Worm (Caenorhabditis elegans) whole organism, young adult: Measurements from ENCODE around the gene F35C11.5.

Experiments
- B0336.3 ChIP-seq: fragments of 200-800 bp; sonication (Bioruptor generic); IDR thresholded peaks from 2 replicates; pipeline ENCODE4 v1.3.6; 2022; ENCODE audit warnings: missing genetic modification characterization, missing compliant biosample characterization
- D2030.7 ChIP-seq: fragments of 200-800 bp; sonication (Bioruptor generic); IDR thresholded peaks from 2 replicates; pipeline ENCODE4 v1.3.6; 2022; ENCODE audit warnings: missing genetic modification reagents, missing genetic modification characterization, missing compliant biosample characterization
- F33H1.4 ChIP-seq: fragments of 200-800 bp; sonication (Bioruptor generic); IDR thresholded peaks from 2 replicates; pipeline ENCODE4 v1.3.6; 2022; ENCODE audit warnings: missing genetic modification reagents, missing genetic modification characterization, missing compliant biosample characterization
- T07F8.4 ChIP-seq: sonication (generic microtip); optimal IDR thresholded peaks from 2 replicates; lab custom pipeline; 2016; ENCODE audit warnings: mild to moderate bottlenecking, missing genetic modification characterization, moderate library complexity, missing compliant biosample characterization
- T26A5.8 ChIP-seq: sonication (generic microtip); optimal IDR thresholded peaks from 2 replicates; lab custom pipeline; 2016; ENCODE audit warnings: missing genetic modification characterization, missing compliant biosample characterization
- Y53G8AR.9 ChIP-seq: fragments of 200-800 bp; sonication (Bioruptor generic); conservative IDR thresholded peaks from 2 replicates; pipeline ENCODE4 v1.3.6; 2022; ENCODE audit warnings: missing genetic modification reagents, missing genetic modification characterization, missing compliant biosample characterization
- Y56A3A.18 ChIP-seq: fragments of 200-800 bp; sonication (Bioruptor generic); IDR thresholded peaks from 2 replicates; pipeline ENCODE4 v1.3.6; 2022; ENCODE audit warnings: missing genetic modification reagents, missing genetic modification characterization, missing compliant biosample characterization
- Y79H2A.3 ChIP-seq: fragments of 200-800 bp; sonication (Bioruptor generic); conservative IDR thresholded peaks from 2 replicates; pipeline ENCODE4 v1.3.6; 2022; ENCODE audit warnings: missing genetic modification reagents, missing genetic modification characterization, missing compliant biosample characterization
- attf-3 ChIP-seq: fragments of 200-800 bp; sonication (Bioruptor generic); conservative IDR thresholded peaks from 2 replicates; pipeline ENCODE4 v1.3.6; 2022; ENCODE audit warnings: missing genetic modification reagents, missing genetic modification characterization, missing compliant biosample characterization
- attf-6 ChIP-seq: fragments of 200-800 bp; sonication (Bioruptor generic); IDR thresholded peaks from 2 replicates; pipeline ENCODE4 v1.3.6; 2022; ENCODE audit warnings: missing genetic modification reagents, missing genetic modification characterization, missing compliant biosample characterization
- ccch-3 ChIP-seq: fragments of 200-800 bp; sonication (Bioruptor generic); optimal IDR thresholded peaks from 2 replicates; lab custom pipeline; 2018; ENCODE audit warnings: mild to moderate bottlenecking, missing genetic modification characterization, missing compliant biosample characterization
- cebp-1 ChIP-seq, 2 experiments: fragments of 200-800 bp in 1 of 2; sonication (Bioruptor generic) in 1 of 2; sonication (generic microtip) in 1 of 2; IDR thresholded peaks in 1 of 2; optimal IDR thresholded peaks in 1 of 2; 2 replicates each; pipeline versions ENCODE4 v1.3.6 to Lab custom; 2017 to 2022; ENCODE audit warnings: missing compliant biosample characterization in 2 of 2, missing genetic modification characterization in 2 of 2, mild to moderate bottlenecking in 1 of 2, missing genetic modification reagents in 1 of 2, moderate library complexity in 1 of 2
- ceh-27 ChIP-seq: fragments of 200-800 bp; sonication (Bioruptor generic); optimal IDR thresholded peaks from 2 replicates; lab custom pipeline; 2018; ENCODE audit warnings: mild to moderate bottlenecking, missing genetic modification characterization, moderate library complexity, missing compliant biosample characterization
- ceh-58 ChIP-seq: fragments of 200-800 bp; sonication (Bioruptor generic); IDR thresholded peaks from 2 replicates; pipeline ENCODE4 v1.3.6; 2022; ENCODE audit warnings: missing genetic modification characterization, missing compliant biosample characterization
- chd-7 ChIP-seq: sonication (generic microtip); optimal IDR thresholded peaks from 2 replicates; lab custom pipeline; 2016; ENCODE audit warnings: mild to moderate bottlenecking, missing genetic modification characterization, moderate library complexity, missing compliant biosample characterization
- dox-1 ChIP-seq: fragments of 200-800 bp; sonication (Bioruptor generic); IDR thresholded peaks from 2 replicates; pipeline ENCODE4 v1.3.6; 2022; ENCODE audit warnings: missing genetic modification reagents, missing genetic modification characterization, missing compliant biosample characterization
- dpl-1 ChIP-seq: fragments of 150-350 bp; optimal IDR thresholded peaks from 2 replicates; lab custom pipeline; 2014; ENCODE audit warnings: missing biosample characterization, missing genetic modification reagents, missing genetic modification characterization
- efl-1 ChIP-seq: fragments of 150-350 bp; optimal IDR thresholded peaks from 2 replicates; lab custom pipeline; 2014; ENCODE audit warnings: missing biosample characterization, missing genetic modification reagents, missing genetic modification characterization
- ekl-4 ChIP-seq: fragments of 200-800 bp; sonication (Bioruptor generic); IDR thresholded peaks from 2 replicates; pipeline ENCODE4 v1.3.6; 2022; ENCODE audit warnings: missing genetic modification reagents, missing genetic modification characterization, missing compliant biosample characterization
- him-1 ChIP-seq: sonication (generic microtip); optimal IDR thresholded peaks from 2 replicates; lab custom pipeline; 2016; ENCODE audit warnings: missing genotype, missing genetic modification reagents, missing genetic modification characterization, missing compliant biosample characterization
- hmg-1.2 ChIP-seq: fragments of 200-800 bp; sonication (Bioruptor generic); IDR thresholded peaks from 2 replicates; pipeline ENCODE4 v1.3.6; 2022; ENCODE audit warnings: missing genetic modification reagents, missing genetic modification characterization, missing compliant biosample characterization
- lin-35 ChIP-seq, 3 experiments: fragments of 150-350 bp in 2 of 3; sonication (generic microtip) in 1 of 3; optimal IDR thresholded peaks; 2 replicates each; lab custom pipeline; 2014 to 2018; ENCODE audit warnings: missing biosample characterization in 3 of 3, missing genetic modification characterization in 3 of 3, missing genetic modification reagents in 3 of 3
- lin-40 ChIP-seq: sonication (generic microtip); optimal IDR thresholded peaks from 2 replicates; lab custom pipeline; 2016; ENCODE audit warnings: missing genetic modification characterization, mild to moderate bottlenecking, missing compliant biosample characterization, missing genotype, missing genetic modification reagents
- lin-54 ChIP-seq: fragments of 200-800 bp; sonication (Bioruptor generic); optimal IDR thresholded peaks from 2 replicates; lab custom pipeline; 2018; ENCODE audit warnings: mild to moderate bottlenecking, missing genetic modification characterization, missing compliant biosample characterization
- lsl-1 ChIP-seq: fragments of 200-800 bp; sonication (Bioruptor generic); optimal IDR thresholded peaks from 2 replicates; lab custom pipeline; 2018; ENCODE audit warnings: mild to moderate bottlenecking, missing genetic modification characterization, moderate library complexity, missing compliant biosample characterization
- madf-6 ChIP-seq: fragments of 200-800 bp; sonication (Bioruptor generic); IDR thresholded peaks from 2 replicates; pipeline ENCODE4 v1.3.6; 2022; ENCODE audit warnings: missing genetic modification reagents, missing genetic modification characterization, missing compliant biosample characterization
- madf-8 ChIP-seq: fragments of 200-800 bp; sonication (Bioruptor generic); conservative IDR thresholded peaks from 2 replicates; pipeline ENCODE4 v1.3.6; 2022; ENCODE audit warnings: missing genetic modification reagents, missing genetic modification characterization, missing compliant biosample characterization
- mxl-1 ChIP-seq: sonication (generic microtip); optimal IDR thresholded peaks from 2 replicates; lab custom pipeline; 2016; ENCODE audit warnings: missing genetic modification characterization, missing compliant biosample characterization
- nfya-1 ChIP-seq: sonication (generic microtip); optimal IDR thresholded peaks from 2 replicates; lab custom pipeline; 2017; ENCODE audit warnings: antibody characterized with exemption, missing compliant biosample characterization, missing genetic modification characterization, borderline replicate concordance; ENCODE audit not compliant: insufficient read depth
- nhr-179 ChIP-seq: sonication (generic microtip); optimal IDR thresholded peaks from 2 replicates; lab custom pipeline; 2016; ENCODE audit warnings: mild to moderate bottlenecking, missing genetic modification characterization, missing compliant biosample characterization
- rcor-1 ChIP-seq: fragments of 200-800 bp; sonication (Bioruptor generic); IDR thresholded peaks from 2 replicates; pipeline ENCODE4 v1.3.6; 2022; ENCODE audit warnings: missing genetic modification reagents, missing genetic modification characterization, missing compliant biosample characterization
- rec-8 ChIP-seq, 2 experiments: sonication (generic microtip); optimal IDR thresholded peaks; 2 replicates each; lab custom pipeline; 2016; ENCODE audit warnings: mild to moderate bottlenecking in 2 of 2, missing genetic modification characterization in 2 of 2, missing genetic modification reagents in 2 of 2, missing genotype in 2 of 2, missing biosample characterization in 1 of 2, missing compliant biosample characterization in 1 of 2, moderate library complexity in 1 of 2
- sea-2 ChIP-seq: fragments of 200-800 bp; sonication (Bioruptor generic); IDR thresholded peaks from 2 replicates; pipeline ENCODE4 v1.3.6; 2022; ENCODE audit warnings: missing genetic modification characterization, missing compliant biosample characterization
- snpc-1.3 ChIP-seq: sonication (generic microtip); optimal IDR thresholded peaks from 2 replicates; lab custom pipeline; 2017; ENCODE audit warnings: missing genetic modification characterization, mild to moderate bottlenecking, missing compliant biosample characterization, antibody characterized with exemption, moderate library complexity, missing genotype, missing genetic modification reagents; ENCODE audit not compliant: insufficient read depth
- tlf-1 ChIP-seq: fragments of 200-800 bp; sonication (Bioruptor generic); optimal IDR thresholded peaks from 2 replicates; lab custom pipeline; 2018; ENCODE audit warnings: mild to moderate bottlenecking, missing genetic modification characterization, missing compliant biosample characterization
- xnd-1 ChIP-seq: sonication (generic microtip); optimal IDR thresholded peaks from 2 replicates; lab custom pipeline; 2016; ENCODE audit warnings: missing genotype, missing genetic modification reagents, missing genetic modification characterization, missing compliant biosample characterization
- ztf-3 ChIP-seq: fragments of 200-800 bp; sonication (Bioruptor generic); optimal IDR thresholded peaks from 2 replicates; lab custom pipeline; 2018; ENCODE audit warnings: mild to moderate bottlenecking, missing genetic modification characterization, missing compliant biosample characterization

Gene F35C11.5

ce11 chrII:8269855-8270647 lies 16.5 kb downstream of the F35C11.5 start, which contains the start of gene tdc-1:
tdc-1 (plus strand) TSS chrII:8270597.
- TF ChIP-seq ekl-4 (GFP tag; lab: Robert Waterston, UW) (no peak), nfya-1 (tag; lab: Kevin White, UChicago) (no peak), nhr-179 (tag; lab: Kevin White, UChicago) (no peak), xnd-1 (tag; lab: Kevin White, UChicago) (peak; percentile 88), efl-1 (GFP tag; lab: Kevin White, UChicago) (peak; percentile 82), madf-6 (GFP tag; lab: Robert Waterston, UW) (peak; percentile 93), Y79H2A.3 (no peak), ccch-3 (GFP tag; lab: Kevin White, UChicago) (no peak), lin-35 (GFP tag; optimal IDR thresholded peaks at IDR 0.05; lab: Kevin White, UChicago) (no peak), B0336.3 (GFP tag; lab: Robert Waterston, UW) (no peak), madf-8 (GFP tag; lab: Robert Waterston, UW) (peak; percentile 76), tlf-1 (GFP tag; lab: Kevin White, UChicago) (no peak), F33H1.4 (GFP tag; lab: Robert Waterston, UW) (peak; percentile 88), T26A5.8 (tag; lab: Kevin White, UChicago) (no peak), lin-40 (tag; lab: Kevin White, UChicago) (no peak), ceh-58 (GFP tag; lab: Robert Waterston, UW) (no peak), ztf-3 (GFP tag; lab: Kevin White, UChicago) (no peak), hmg-1.2 (GFP tag; lab: Robert Waterston, UW) (no peak), lin-54 (GFP tag; lab: Kevin White, UChicago) (peak; percentile 59), attf-3 (no peak), Y56A3A.18 (GFP tag; lab: Robert Waterston, UW) (no peak), cebp-1 (GFP tag; IDR thresholded peaks at IDR 0.05; lab: Robert Waterston, UW) (no peak), cebp-1 (tag; optimal IDR thresholded peaks at IDR 0.05; lab: Kevin White, UChicago) (no peak), him-1 (peak; percentile 31), chd-7 (tag; lab: Kevin White, UChicago) (no peak), rec-8 (tag; optimal IDR thresholded peaks at IDR 0.05; lab: Kevin White, UChicago) (no peak), lsl-1 (GFP tag; lab: Kevin White, UChicago) (peak; percentile 90), dpl-1 (peak; percentile 43), Y53G8AR.9 (no peak), rcor-1 (GFP tag; lab: Robert Waterston, UW) (no peak), T07F8.4 (tag; lab: Kevin White, UChicago) (no peak), attf-6 (GFP tag; lab: Robert Waterston, UW) (no peak), mxl-1 (tag; lab: Kevin White, UChicago) (no peak), ceh-27 (GFP tag; lab: Kevin White, UChicago) (no peak), dox-1 (GFP tag; lab: Robert Waterston, UW) (peak; percentile 7; the same call in 1 of the 2 replicates), snpc-1.3 (peak; percentile 20), sea-2 (no peak), D2030.7 (GFP tag; lab: Robert Waterston, UW) (peak; percentile 51)
